Fruit fly (Drosophila melanogaster) whole organism, embryonic: Measurements from ENCODE around the gene Gorab.

Experiments
- CG10543 ChIP-seq: fragments of 200-800 bp; sonication (Bioruptor generic); optimal IDR thresholded peaks from 3 replicates; lab custom pipeline; 2017; ENCODE audit warnings: missing biosample characterization, mild to moderate bottlenecking, missing genetic modification characterization, moderate library complexity
- CG11504 ChIP-seq: fragments of 200-800 bp; sonication (Bioruptor generic); optimal IDR thresholded peaks from 3 replicates; lab custom pipeline; 2019; ENCODE audit warnings: missing biosample characterization, mild to moderate bottlenecking, missing genetic modification characterization, moderate library complexity
- CG12071 ChIP-seq: fragments of 200-800 bp; sonication (Bioruptor generic); optimal IDR thresholded peaks from 3 replicates; lab custom pipeline; 2018; ENCODE audit warnings: missing biosample characterization, mild to moderate bottlenecking, missing genetic modification characterization
- CG12744 ChIP-seq: fragments of 200-800 bp; sonication (Bioruptor generic); optimal IDR thresholded peaks from 2 replicates; lab custom pipeline; 2016; ENCODE audit warnings: missing biosample characterization, missing genetic modification characterization
- CG13123 ChIP-seq: fragments of 200-800 bp; sonication (Bioruptor generic); optimal IDR thresholded peaks from 2 replicates; lab custom pipeline; 2016; ENCODE audit warnings: missing biosample characterization, missing genetic modification characterization
- CG15479 ChIP-seq: fragments of 200-800 bp; sonication (Bioruptor generic); optimal IDR thresholded peaks from 3 replicates; lab custom pipeline; 2019; ENCODE audit warnings: missing biosample characterization, mild to moderate bottlenecking, missing genetic modification characterization, moderate library complexity
- CG15601 ChIP-seq: fragments of 200-800 bp; sonication (Bioruptor generic); optimal IDR thresholded peaks from 3 replicates; lab custom pipeline; 2019; ENCODE audit warnings: missing biosample characterization, mild to moderate bottlenecking, missing genetic modification characterization, moderate library complexity
- CG18764 ChIP-seq: fragments of 200-800 bp; sonication (Bioruptor generic); optimal IDR thresholded peaks from 3 replicates; lab custom pipeline; 2016; ENCODE audit warnings: missing biosample characterization, missing genetic modification characterization
- CG2202 ChIP-seq: fragments of 200-800 bp; sonication (Bioruptor generic); optimal IDR thresholded peaks from 2 replicates; lab custom pipeline; 2018; ENCODE audit warnings: missing biosample characterization, mild to moderate bottlenecking, missing genetic modification characterization
- CG4617 ChIP-seq: fragments of 200-800 bp; sonication (Bioruptor generic); optimal IDR thresholded peaks from 3 replicates; lab custom pipeline; 2016; ENCODE audit warnings: missing biosample characterization, missing genetic modification characterization, borderline replicate concordance
- CG6175 ChIP-seq: fragments of 200-800 bp; sonication (Bioruptor generic); IDR thresholded peaks from 3 replicates; pipeline ENCODE4 v1.3.6; 2022; ENCODE audit warnings: missing biosample characterization, missing genetic modification characterization
- CG6254 ChIP-seq: fragments of 200-800 bp; sonication (Bioruptor generic); optimal IDR thresholded peaks from 3 replicates; lab custom pipeline; 2017; ENCODE audit warnings: mild to moderate bottlenecking, missing biosample characterization, missing genetic modification reagents, missing genetic modification characterization
- CG6272 ChIP-seq: fragments of 200-800 bp; sonication (Bioruptor generic); IDR thresholded peaks from 2 replicates; pipeline ENCODE4 v1.3.6; 2022; ENCODE audit warnings: missing biosample characterization, missing genetic modification characterization
- CG8765 ChIP-seq: fragments of 200-800 bp; sonication (Bioruptor generic); IDR thresholded peaks from 2 replicates; pipeline ENCODE4 v1.3.6; 2022; ENCODE audit warnings: missing biosample characterization, missing genetic modification characterization
- CG8924 ChIP-seq: fragments of 200-800 bp; optimal IDR thresholded peaks from 3 replicates; lab custom pipeline; 2019; ENCODE audit warnings: missing biosample characterization, mild to moderate bottlenecking, missing genetic modification characterization, moderate library complexity
- D19B ChIP-seq: fragments of 200-800 bp; sonication (Bioruptor generic); optimal IDR thresholded peaks from 2 replicates; lab custom pipeline; 2017; ENCODE audit warnings: missing biosample characterization, mild to moderate bottlenecking, missing genetic modification characterization
- E2f1 ChIP-seq: fragments of 200-800 bp; sonication (Bioruptor generic); IDR thresholded peaks from 2 replicates; pipeline ENCODE4 v1.3.6; 2022; ENCODE audit warnings: missing biosample characterization, missing genetic modification characterization
- ERR ChIP-seq: fragments of 200-800 bp; sonication (Bioruptor generic); optimal IDR thresholded peaks from 2 replicates; lab custom pipeline; 2016; ENCODE audit warnings: missing biosample characterization, missing genetic modification characterization
- Hr51 ChIP-seq, 2 experiments: fragments of 200-800 bp; sonication (Bioruptor generic); optimal IDR thresholded peaks; 2 replicates in 1 of 2; 3 replicates in 1 of 2; lab custom pipeline; 2016 to 2018; ENCODE audit warnings: missing biosample characterization in 2 of 2, missing genetic modification characterization in 2 of 2, mild to moderate bottlenecking in 1 of 2, moderate library complexity in 1 of 2
- Lim3 ChIP-seq: fragments of 200-800 bp; sonication (Bioruptor generic); IDR thresholded peaks from 2 replicates; pipeline ENCODE4 v1.3.6; 2022; ENCODE audit warnings: missing biosample characterization, missing genetic modification characterization
- Meics ChIP-seq: fragments of 200-800 bp; sonication (Bioruptor generic); optimal IDR thresholded peaks from 2 replicates; lab custom pipeline; 2017; ENCODE audit warnings: missing biosample characterization, mild to moderate bottlenecking, missing genetic modification characterization
- Mrtf ChIP-seq: fragments of 200-800 bp; sonication (Bioruptor generic); IDR thresholded peaks from 3 replicates; pipeline ENCODE4 v1.3.6; 2022; ENCODE audit warnings: missing biosample characterization, missing genetic modification characterization
- NFAT ChIP-seq: fragments of 200-800 bp; sonication (Bioruptor generic); IDR thresholded peaks from 2 replicates; pipeline ENCODE4 v1.3.6; 2022; ENCODE audit warnings: missing biosample characterization, missing genetic modification characterization
- NK7.1 ChIP-seq: fragments of 200-800 bp; sonication (Bioruptor generic); optimal IDR thresholded peaks from 3 replicates; lab custom pipeline; 2016; ENCODE audit warnings: missing biosample characterization, missing genetic modification characterization
- Pdp1 ChIP-seq, 2 experiments: fragments of 200-800 bp; sonication (Bioruptor generic); optimal IDR thresholded peaks; 3 replicates each; lab custom pipeline; 2016; ENCODE audit warnings: missing biosample characterization in 2 of 2, missing genetic modification characterization in 2 of 2, mild to moderate bottlenecking in 1 of 2, moderate library complexity in 1 of 2
- Poxn ChIP-seq: fragments of 200-800 bp; sonication (Bioruptor generic); IDR thresholded peaks from 2 replicates; pipeline ENCODE4 v1.3.6; 2022; ENCODE audit warnings: missing biosample characterization, missing genetic modification characterization
- Ptx1 ChIP-seq: fragments of 200-800 bp; sonication (Bioruptor generic); IDR thresholded peaks from 2 replicates; pipeline ENCODE4 v1.3.6; 2022; ENCODE audit warnings: missing biosample characterization, missing genetic modification characterization
- Rx ChIP-seq: fragments of 200-800 bp; sonication (Bioruptor generic); IDR thresholded peaks from 2 replicates; pipeline ENCODE4 v1.3.6; 2022; ENCODE audit warnings: missing biosample characterization, missing genetic modification characterization
- Side ChIP-seq: fragments of 200-800 bp; sonication (Bioruptor generic); optimal IDR thresholded peaks from 2 replicates; lab custom pipeline; 2016; ENCODE audit warnings: missing biosample characterization, missing genetic modification characterization
- aop ChIP-seq: fragments of 200-800 bp; sonication (Bioruptor generic); IDR thresholded peaks from 2 replicates; pipeline ENCODE4 v1.3.6; 2022; ENCODE audit warnings: missing biosample characterization, missing genetic modification characterization
- ara ChIP-seq: fragments of 200-800 bp; sonication (Bioruptor generic); IDR thresholded peaks from 2 replicates; pipeline ENCODE4 v1.3.6; 2022; ENCODE audit warnings: missing biosample characterization, missing genetic modification characterization
- bcd ChIP-seq: fragments of 200-800 bp; sonication (Bioruptor generic); optimal IDR thresholded peaks from 2 replicates; lab custom pipeline; 2017; ENCODE audit warnings: missing biosample characterization, mild to moderate bottlenecking, missing genetic modification characterization
- chinmo ChIP-seq: fragments of 200-800 bp; sonication (Bioruptor generic); IDR thresholded peaks from 4 replicates; pipeline ENCODE4 v1.3.6; 2022; ENCODE audit warnings: missing biosample characterization, missing genetic modification characterization; ENCODE audit not compliant: partially characterized antibody
- dati ChIP-seq: fragments of 200-800 bp; sonication (Bioruptor generic); IDR thresholded peaks from 2 replicates; pipeline ENCODE4 v1.3.6; 2022; ENCODE audit warnings: missing biosample characterization, missing genetic modification characterization
- dmrt11E ChIP-seq: fragments of 200-800 bp; sonication (Bioruptor generic); optimal IDR thresholded peaks from 3 replicates; lab custom pipeline; 2018; ENCODE audit warnings: missing biosample characterization, mild to moderate bottlenecking, missing genetic modification characterization, moderate library complexity
- dmrt99B ChIP-seq: fragments of 200-800 bp; sonication (Bioruptor generic); optimal IDR thresholded peaks from 2 replicates; lab custom pipeline; 2018; ENCODE audit warnings: missing biosample characterization, mild to moderate bottlenecking, missing genetic modification characterization, moderate library complexity
- esg ChIP-seq: fragments of 200-800 bp; sonication (Bioruptor generic); conservative IDR thresholded peaks from 2 replicates; pipeline ENCODE4 v1.3.6; 2022; ENCODE audit warnings: missing biosample characterization, missing genetic modification characterization
- gem ChIP-seq: fragments of 200-800 bp; sonication (Bioruptor generic); optimal IDR thresholded peaks from 2 replicates; lab custom pipeline; 2019; ENCODE audit warnings: missing biosample characterization, mild to moderate bottlenecking, missing genetic modification characterization, moderate library complexity
- grau ChIP-seq: fragments of 200-800 bp; optimal IDR thresholded peaks from 3 replicates; lab custom pipeline; 2019; ENCODE audit warnings: missing biosample characterization, mild to moderate bottlenecking, missing genetic modification characterization, moderate library complexity
- gro ChIP-seq: fragments of 200-800 bp; sonication (Bioruptor generic); optimal IDR thresholded peaks from 2 replicates; lab custom pipeline; 2016; ENCODE audit warnings: missing biosample characterization, missing genetic modification characterization
- insv ChIP-seq, 2 experiments: fragments of 200-800 bp; sonication (Bioruptor generic); optimal IDR thresholded peaks; 3 replicates each; lab custom pipeline; 2016 to 2018; ENCODE audit warnings: missing biosample characterization in 2 of 2, missing genetic modification characterization in 2 of 2
- nmo ChIP-seq: fragments of 200-800 bp; sonication (Bioruptor generic); optimal IDR thresholded peaks from 2 replicates; lab custom pipeline; 2018; ENCODE audit warnings: missing biosample characterization, mild to moderate bottlenecking, missing genetic modification characterization, moderate library complexity
- odd ChIP-seq: fragments of 200-800 bp; sonication (Bioruptor generic); optimal IDR thresholded peaks from 2 replicates; lab custom pipeline; 2017; ENCODE audit warnings: missing biosample characterization, mild to moderate bottlenecking, missing genetic modification characterization
- phol ChIP-seq: fragments of 200-800 bp; sonication (Bioruptor generic); optimal IDR thresholded peaks from 3 replicates; lab custom pipeline; 2018; ENCODE audit warnings: missing biosample characterization, mild to moderate bottlenecking, missing genetic modification characterization, moderate library complexity
- pros ChIP-seq: fragments of 200-800 bp; sonication (Bioruptor generic); optimal IDR thresholded peaks from 3 replicates; lab custom pipeline; 2019; ENCODE audit warnings: missing biosample characterization, mild to moderate bottlenecking, missing genetic modification characterization, moderate library complexity
- repo ChIP-seq: fragments of 200-800 bp; sonication (Bioruptor generic); optimal IDR thresholded peaks from 2 replicates; lab custom pipeline; 2016; ENCODE audit warnings: missing biosample characterization, missing genetic modification characterization
- schlank ChIP-seq: fragments of 200-800 bp; sonication (Bioruptor generic); optimal IDR thresholded peaks from 2 replicates; lab custom pipeline; 2018; ENCODE audit warnings: missing biosample characterization, mild to moderate bottlenecking, missing genetic modification characterization
- sens ChIP-seq: fragments of 200-800 bp; sonication (Bioruptor generic); peaks from one replicate; lab custom pipeline; 2016; ENCODE audit warnings: missing biosample characterization, missing genetic modification characterization
- slbo ChIP-seq: fragments of 200-800 bp; sonication (Bioruptor generic); IDR thresholded peaks from 2 replicates; pipeline ENCODE4 v1.3.6; 2022; ENCODE audit warnings: missing biosample characterization, missing genetic modification characterization
- so ChIP-seq: fragments of 200-800 bp; sonication (Bioruptor generic); IDR thresholded peaks from 3 replicates; pipeline ENCODE4 v1.3.6; 2022; ENCODE audit warnings: missing biosample characterization, missing genetic modification characterization
- zfh2 ChIP-seq: fragments of 200-800 bp; sonication (Bioruptor generic); optimal IDR thresholded peaks from 2 replicates; lab custom pipeline; 2016; ENCODE audit warnings: missing biosample characterization, missing genetic modification characterization

Gorab gene

dm6 chr3L:17457695-17458242 lies 29.1 kb upstream of the Gorab start (continued):
- TF ChIP-seq Rx (GFP tag; lab: Robert Waterston, UW), result no peak
- TF ChIP-seq ara (GFP tag; lab: Robert Waterston, UW), result no peak
- TF ChIP-seq dmrt11E (tag; lab: Kevin White, UChicago), result peak; percentile 47
- TF ChIP-seq schlank (tag; lab: Kevin White, UChicago), result no peak
- TF ChIP-seq Ptx1, result no peak
- no peak for TF ChIP-seq slbo
- TF ChIP-seq bcd, result no peak
- no peak for TF ChIP-seq Side (GFP tag; lab: Kevin White, UChicago)
- no peak for TF ChIP-seq insv (GFP tag; optimal IDR thresholded peaks at IDR 0.05; lab: Kevin White, UChicago)
- TF ChIP-seq pros, result peak; percentile 50
- TF ChIP-seq so (GFP tag; lab: Robert Waterston, UW), result no peak
- no peak for TF ChIP-seq aop (GFP tag; lab: Robert Waterston, UW)
- TF ChIP-seq CG15479 (GFP tag; lab: Kevin White, UChicago), result no peak
- TF ChIP-seq odd (GFP tag; lab: Kevin White, UChicago), result no peak
- TF ChIP-seq D19B (GFP tag; lab: Kevin White, UChicago), result no peak
- no peak for TF ChIP-seq dati (GFP tag; lab: Robert Waterston, UW)
- TF ChIP-seq CG4617 (GFP tag; lab: Kevin White, UChicago), result no peak
- no peak for TF ChIP-seq ERR
- TF ChIP-seq Poxn (GFP tag; lab: Robert Waterston, UW), result no peak
- peak in 1 of 2 experiments; percentile 42 for TF ChIP-seq Hr51 (GFP tag; optimal IDR thresholded peaks at IDR 0.05; lab: Kevin White, UChicago)
- TF ChIP-seq E2f1 (GFP tag; lab: Robert Waterston, UW), result no peak
- TF ChIP-seq CG6175 (GFP tag; lab: Robert Waterston, UW), result no peak
- TF ChIP-seq CG12744 (GFP tag; lab: Kevin White, UChicago), result no peak
- TF ChIP-seq gem, result peak; percentile 51
- TF ChIP-seq dmrt99B, result peak; percentile 38
- TF ChIP-seq CG13123 (GFP tag; lab: Kevin White, UChicago), result no peak
- TF ChIP-seq CG2202 (tag; lab: Kevin White, UChicago), result no peak
- no peak for TF ChIP-seq Lim3 (GFP tag; lab: Robert Waterston, UW)
- TF ChIP-seq NK7.1 (GFP tag; lab: Kevin White, UChicago), result no peak
- TF ChIP-seq sens, result peak; percentile 76
- peak; percentile 18 for TF ChIP-seq phol
- TF ChIP-seq CG11504 (tag; lab: Kevin White, UChicago), result peak; percentile 55
- TF ChIP-seq CG12071, result no peak
- TF ChIP-seq zfh2 (GFP tag; lab: Kevin White, UChicago), result no peak
- no peak for TF ChIP-seq chinmo (GFP tag; lab: Robert Waterston, UW)
- no peak for TF ChIP-seq repo (GFP tag; lab: Kevin White, UChicago)
- no peak for TF ChIP-seq NFAT (GFP tag; lab: Robert Waterston, UW)
- TF ChIP-seq Mrtf (GFP tag; lab: Robert Waterston, UW), result no peak
- peak; percentile 28 for TF ChIP-seq CG8924 (tag; lab: Kevin White, UChicago)
- TF ChIP-seq grau, result peak; percentile 73
- TF ChIP-seq nmo (GFP tag; lab: Kevin White, UChicago), result peak; percentile 31
- peak; percentile 32 for TF ChIP-seq CG6254 (GFP tag; lab: Kevin White, UChicago)
- no peak for TF ChIP-seq Pdp1 (GFP tag; optimal IDR thresholded peaks at IDR 0.05; lab: Kevin White, UChicago)
- 0 out of 2 replicates have a peak, but pooled peaks have one; percentile 7 for TF ChIP-seq esg (GFP tag; lab: Robert Waterston, UW)
- TF ChIP-seq gro (GFP tag; lab: Kevin White, UChicago), result no peak
- TF ChIP-seq CG15601 (tag; lab: Kevin White, UChicago), result peak; percentile 11
- TF ChIP-seq Meics (GFP tag; lab: Kevin White, UChicago), result peak; percentile 15
- no peak for TF ChIP-seq CG6272 (GFP tag; lab: Robert Waterston, UW)
- no peak for TF ChIP-seq CG8765
- no peak for TF ChIP-seq CG18764
- TF ChIP-seq CG10543 (GFP tag; lab: Kevin White, UChicago), result no peak
